ENCODE assay signal across 1 fruit fly cellular context in the genomic region with DNA sequence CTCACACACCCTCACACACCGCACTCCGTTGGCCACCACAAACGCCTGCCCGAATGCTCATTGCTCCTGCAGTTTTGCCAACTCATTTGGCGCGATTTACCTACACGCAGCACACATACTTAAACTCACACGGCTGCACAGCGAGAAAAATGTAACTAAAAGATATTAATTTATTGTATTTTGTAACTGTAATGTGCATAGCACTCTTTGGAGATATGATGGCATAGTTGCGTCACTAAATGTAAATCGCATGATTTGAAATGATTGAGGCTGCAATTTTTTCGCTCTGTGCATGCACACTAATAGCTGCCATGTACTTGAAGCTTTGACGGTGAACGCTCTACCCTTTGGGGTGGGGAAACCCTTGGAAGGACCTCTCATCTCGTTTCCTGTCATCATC.
TF ChIP-seq lines count a peak whose summit lies in the region.

No protein-coding gene starts in this region.

TF ChIP-seq in whole organism, embryonic, 481 proteins besides CTCF, POLR2A, EP300 and RAD21 (continued from another document):
- peak; percentile 50; the same call in 1 of the 2 replicates for TF ChIP-seq HLH3B (GFP tag; IDR thresholded peaks at IDR 0.05; lab: Robert Waterston, UW)
- TF ChIP-seq NfI (GFP tag; optimal IDR thresholded peaks at IDR 0.05; lab: Kevin White, UChicago), result peak; percentile 18
- no peak for TF ChIP-seq Trl (optimal IDR thresholded peaks at IDR 0.05; lab: Kevin White, UChicago)
- no peak for TF ChIP-seq Trl (GFP tag; optimal IDR thresholded peaks at IDR 0.05; lab: Kevin White, UChicago)
- TF ChIP-seq Ada2b (GFP tag; IDR thresholded peaks at IDR 0.05; lab: Robert Waterston, UW), result peak; percentile 13; the same call in 1 of the 2 replicates
- no peak for TF ChIP-seq Aef1 (GFP tag; IDR thresholded peaks at IDR 0.05; lab: Robert Waterston, UW)
- no peak for TF ChIP-seq CG17568 (GFP tag; optimal IDR thresholded peaks at IDR 0.05; lab: Kevin White, UChicago)
- peak; percentile 33; the same call in 1 of the 2 replicates for TF ChIP-seq onecut (GFP tag; IDR thresholded peaks at IDR 0.05; lab: Robert Waterston, UW)
- TF ChIP-seq CG3065 (GFP tag; optimal IDR thresholded peaks at IDR 0.05; lab: Kevin White, UChicago), result no peak
- no peak for TF ChIP-seq CG2199 (GFP tag; IDR thresholded peaks at IDR 0.05; lab: Robert Waterston, UW)
- no peak for TF ChIP-seq gsb (GFP tag; IDR thresholded peaks at IDR 0.05; lab: Robert Waterston, UW)
- no peak for TF ChIP-seq bbx (GFP tag; IDR thresholded peaks at IDR 0.05; lab: Robert Waterston, UW; ENCODE audit: partially characterized antibody)
- no peak for TF ChIP-seq CG15696 (tag; optimal IDR thresholded peaks at IDR 0.05; lab: Kevin White, UChicago)
- no peak for TF ChIP-seq CG16779 (GFP tag; IDR thresholded peaks at IDR 0.05; lab: Robert Waterston, UW)
